Fruit fly (Drosophila melanogaster) whole organism, embryonic: ENCODE measurements around the gene me31B.
A peak's percentile ranks its signal among the peaks of the same experiment; 100 is the strongest.

ENCODE experiments used
- CG10431 ChIP-seq: fragments of 200-800 bp; sonication (Bioruptor generic); optimal IDR thresholded peaks from 3 replicates; lab custom pipeline; 2018; ENCODE audit warnings: missing biosample characterization, mild to moderate bottlenecking, missing genetic modification characterization
- CG11560 ChIP-seq: fragments of 200-800 bp; sonication (Bioruptor generic); IDR thresholded peaks from 3 replicates; pipeline ENCODE4 v1.3.6; 2022; ENCODE audit warnings: missing biosample characterization, missing genetic modification characterization
- CG11723 ChIP-seq: fragments of 200-800 bp; sonication (Bioruptor generic); optimal IDR thresholded peaks from 2 replicates; lab custom pipeline; 2017; ENCODE audit warnings: missing biosample characterization, mild to moderate bottlenecking, missing genetic modification characterization
- CG12236 ChIP-seq: fragments of 200-800 bp; sonication (Bioruptor generic); optimal IDR thresholded peaks from 2 replicates; lab custom pipeline; 2016; ENCODE audit warnings: missing biosample characterization, missing genetic modification characterization
- CG13287 ChIP-seq: fragments of 200-800 bp; sonication (Bioruptor generic); IDR thresholded peaks from 2 replicates; pipeline ENCODE4 v1.3.6; 2022; ENCODE audit warnings: missing biosample characterization, missing genetic modification characterization; ENCODE audit not compliant: partially characterized antibody
- CG15011 ChIP-seq: fragments of 200-800 bp; sonication (Bioruptor generic); optimal IDR thresholded peaks from 3 replicates; lab custom pipeline; 2018; ENCODE audit warnings: missing biosample characterization, mild to moderate bottlenecking, missing genetic modification characterization
- CG17361 ChIP-seq: fragments of 200-800 bp; sonication (Bioruptor generic); IDR thresholded peaks from 3 replicates; pipeline ENCODE4 v1.3.6; 2022; ENCODE audit warnings: missing biosample characterization, missing genetic modification characterization
- CG2116 ChIP-seq: fragments of 200-800 bp; sonication (Bioruptor generic); optimal IDR thresholded peaks from 3 replicates; lab custom pipeline; 2018; ENCODE audit warnings: missing biosample characterization, mild to moderate bottlenecking, missing genetic modification characterization
- CG2199 ChIP-seq: fragments of 200-800 bp; sonication (Bioruptor generic); IDR thresholded peaks from 3 replicates; pipeline ENCODE4 v1.3.6; 2022; ENCODE audit warnings: missing biosample characterization, missing genetic modification characterization
- CG2889 ChIP-seq: fragments of 200-800 bp; sonication (Bioruptor generic); IDR thresholded peaks from 3 replicates; pipeline ENCODE4 v1.3.6; 2022; ENCODE audit warnings: missing biosample characterization, missing genetic modification characterization
- CG30020 ChIP-seq: fragments of 200-800 bp; optimal IDR thresholded peaks from 2 replicates; lab custom pipeline; 2019; ENCODE audit warnings: missing biosample characterization, mild to moderate bottlenecking, missing genetic modification characterization, moderate library complexity
- CG30403 ChIP-seq: fragments of 200-800 bp; sonication (Bioruptor generic); optimal IDR thresholded peaks from 3 replicates; lab custom pipeline; 2016; ENCODE audit warnings: missing biosample characterization, missing genetic modification characterization
- CG31388 ChIP-seq: fragments of 200-800 bp; sonication (Bioruptor generic); optimal IDR thresholded peaks from 2 replicates; lab custom pipeline; 2016; ENCODE audit warnings: missing biosample characterization, missing genetic modification characterization
- CG31441 ChIP-seq: fragments of 200-800 bp; sonication (Bioruptor generic); IDR thresholded peaks from 2 replicates; pipeline ENCODE4 v1.3.6; 2022; ENCODE audit warnings: missing biosample characterization, missing genetic modification characterization
- CG3407 ChIP-seq: fragments of 200-800 bp; sonication (Bioruptor generic); optimal IDR thresholded peaks from 2 replicates; lab custom pipeline; 2018; ENCODE audit warnings: missing biosample characterization, mild to moderate bottlenecking, missing genetic modification characterization
- CG4617 ChIP-seq: fragments of 200-800 bp; sonication (Bioruptor generic); optimal IDR thresholded peaks from 3 replicates; lab custom pipeline; 2016; ENCODE audit warnings: missing biosample characterization, missing genetic modification characterization, borderline replicate concordance
- CG6854 ChIP-seq: fragments of 200-800 bp; sonication (Bioruptor generic); optimal IDR thresholded peaks from 3 replicates; lab custom pipeline; 2017; ENCODE audit warnings: missing biosample characterization, mild to moderate bottlenecking, missing genetic modification characterization
- CG8281 ChIP-seq: fragments of 200-800 bp; sonication (Bioruptor generic); optimal IDR thresholded peaks from 2 replicates; lab custom pipeline; 2018; ENCODE audit warnings: missing biosample characterization, mild to moderate bottlenecking, missing genetic modification characterization, moderate library complexity
- CG9609 ChIP-seq: fragments of 200-800 bp; sonication (Bioruptor generic); optimal IDR thresholded peaks from 3 replicates; lab custom pipeline; 2016; ENCODE audit warnings: missing biosample characterization, missing genetic modification characterization
- CG9932 ChIP-seq: fragments of 200-800 bp; sonication (Bioruptor generic); IDR thresholded peaks from 2 replicates; pipeline ENCODE4 v1.3.6; 2022; ENCODE audit warnings: missing biosample characterization, missing genetic modification characterization
- Dip2 ChIP-seq: fragments of 200-800 bp; sonication (Bioruptor generic); IDR thresholded peaks from 2 replicates; pipeline ENCODE4 v1.3.6; 2022; ENCODE audit warnings: missing biosample characterization, missing genetic modification characterization
- HHEX ChIP-seq: fragments of 200-800 bp; sonication (Bioruptor generic); optimal IDR thresholded peaks from 3 replicates; lab custom pipeline; 2017; ENCODE audit warnings: missing biosample characterization, mild to moderate bottlenecking, missing genetic modification characterization, missing genetic modification reagents
- HLH54F ChIP-seq: fragments of 200-800 bp; sonication (Bioruptor generic); optimal IDR thresholded peaks from 3 replicates; lab custom pipeline; 2016; ENCODE audit warnings: missing biosample characterization, missing genetic modification characterization
- Hand ChIP-seq: fragments of 200-800 bp; sonication (Bioruptor generic); optimal IDR thresholded peaks from 2 replicates; lab custom pipeline; 2017; ENCODE audit warnings: mild to moderate bottlenecking, missing biosample characterization, missing genetic modification reagents, missing genetic modification characterization
- Hey ChIP-seq: fragments of 200-800 bp; sonication (Bioruptor generic); optimal IDR thresholded peaks from 3 replicates; lab custom pipeline; 2018; ENCODE audit warnings: missing biosample characterization, mild to moderate bottlenecking, missing genetic modification characterization
- HmgD ChIP-seq: fragments of 200-800 bp; sonication (Bioruptor generic); optimal IDR thresholded peaks from 3 replicates; lab custom pipeline; 2016; ENCODE audit warnings: missing biosample characterization, missing genetic modification characterization
- Opbp ChIP-seq: fragments of 200-800 bp; sonication (Bioruptor generic); IDR thresholded peaks from 3 replicates; pipeline ENCODE4 v1.3.6; 2022; ENCODE audit warnings: missing biosample characterization, missing genetic modification characterization; ENCODE audit not compliant: partially characterized antibody
- Scr ChIP-seq: fragments of 200-800 bp; sonication (Bioruptor generic); IDR thresholded peaks from 2 replicates; pipeline ENCODE4 v1.3.6; 2022; ENCODE audit warnings: missing biosample characterization, missing genetic modification characterization; ENCODE audit not compliant: partially characterized antibody
- Ssrp ChIP-seq: fragments of 200-800 bp; sonication (Bioruptor generic); optimal IDR thresholded peaks from 2 replicates; lab custom pipeline; 2018; ENCODE audit warnings: missing biosample characterization, mild to moderate bottlenecking, missing genetic modification characterization, moderate library complexity
- TFAM ChIP-seq: fragments of 200-800 bp; sonication (Bioruptor generic); optimal IDR thresholded peaks from 2 replicates; lab custom pipeline; 2017; ENCODE audit warnings: missing biosample characterization, missing genetic modification characterization, inconsistent platforms
- Taf1 ChIP-seq: fragments of 200-800 bp; sonication (Bioruptor generic); IDR thresholded peaks from 2 replicates; pipeline ENCODE4 v1.3.6; 2022; ENCODE audit warnings: missing biosample characterization, missing genetic modification characterization
- az2 ChIP-seq: fragments of 200-800 bp; sonication (Bioruptor generic); optimal IDR thresholded peaks from 3 replicates; lab custom pipeline; 2016; ENCODE audit warnings: missing biosample characterization, missing genetic modification characterization
- bbx ChIP-seq: fragments of 200-800 bp; sonication (Bioruptor generic); IDR thresholded peaks from 2 replicates; pipeline ENCODE4 v1.3.6; 2022; ENCODE audit warnings: missing biosample characterization, missing genetic modification characterization; ENCODE audit not compliant: partially characterized antibody
- dm ChIP-seq: fragments of 200-800 bp; sonication (Bioruptor generic); optimal IDR thresholded peaks from 3 replicates; lab custom pipeline; 2016; ENCODE audit warnings: missing biosample characterization, missing genetic modification characterization
- dmrt11E ChIP-seq: fragments of 200-800 bp; sonication (Bioruptor generic); optimal IDR thresholded peaks from 3 replicates; lab custom pipeline; 2018; ENCODE audit warnings: missing biosample characterization, mild to moderate bottlenecking, missing genetic modification characterization, moderate library complexity
- dysf ChIP-seq: fragments of 200-800 bp; sonication (Bioruptor generic); IDR thresholded peaks from 3 replicates; pipeline ENCODE4 v1.3.6; 2022; ENCODE audit warnings: missing biosample characterization, missing genetic modification characterization
- emc ChIP-seq: fragments of 200-800 bp; sonication (Bioruptor generic); optimal IDR thresholded peaks from 2 replicates; lab custom pipeline; 2016; ENCODE audit warnings: missing biosample characterization, missing genetic modification characterization
- esg ChIP-seq: fragments of 200-800 bp; sonication (Bioruptor generic); conservative IDR thresholded peaks from 2 replicates; pipeline ENCODE4 v1.3.6; 2022; ENCODE audit warnings: missing biosample characterization, missing genetic modification characterization
- eve ChIP-seq, 2 experiments: fragments of >200 bp; optimal IDR thresholded peaks; 2 replicates each; lab custom pipeline; 2017; ENCODE audit warnings: missing biosample characterization in 2 of 2, missing genetic modification characterization in 2 of 2
- fd3F ChIP-seq: fragments of 200-800 bp; sonication (Bioruptor generic); optimal IDR thresholded peaks from 2 replicates; lab custom pipeline; 2018; ENCODE audit warnings: missing biosample characterization, mild to moderate bottlenecking, missing genetic modification characterization, moderate library complexity
- gce ChIP-seq: fragments of 200-800 bp; sonication (Bioruptor generic); IDR thresholded peaks from 3 replicates; pipeline ENCODE4 v1.3.6; 2022; ENCODE audit warnings: missing biosample characterization, missing genetic modification characterization
- gem ChIP-seq: fragments of 200-800 bp; sonication (Bioruptor generic); optimal IDR thresholded peaks from 2 replicates; lab custom pipeline; 2019; ENCODE audit warnings: missing biosample characterization, mild to moderate bottlenecking, missing genetic modification characterization, moderate library complexity
- gfzf ChIP-seq: fragments of 200-800 bp; sonication (Bioruptor generic); optimal IDR thresholded peaks from 2 replicates; lab custom pipeline; 2016; ENCODE audit warnings: missing biosample characterization, mild to moderate bottlenecking, missing genetic modification characterization, moderate library complexity
- gro ChIP-seq: fragments of 200-800 bp; sonication (Bioruptor generic); optimal IDR thresholded peaks from 2 replicates; lab custom pipeline; 2016; ENCODE audit warnings: missing biosample characterization, missing genetic modification characterization
- gsb ChIP-seq: fragments of 200-800 bp; sonication (Bioruptor generic); IDR thresholded peaks from 2 replicates; pipeline ENCODE4 v1.3.6; 2022; ENCODE audit warnings: missing biosample characterization, missing genetic modification characterization
- ken ChIP-seq: fragments of 200-800 bp; sonication (Bioruptor generic); IDR thresholded peaks from 3 replicates; pipeline ENCODE4 v1.3.6; 2022; ENCODE audit warnings: missing biosample characterization, missing genetic modification characterization
- lbe ChIP-seq: fragments of 200-800 bp; sonication (Bioruptor generic); optimal IDR thresholded peaks from 2 replicates; lab custom pipeline; 2016; ENCODE audit warnings: missing biosample characterization, mild to moderate bottlenecking, missing genetic modification characterization
- nerfin-1 ChIP-seq: fragments of 200-800 bp; sonication (Bioruptor generic); optimal IDR thresholded peaks from 3 replicates; lab custom pipeline; 2019; ENCODE audit warnings: missing biosample characterization, mild to moderate bottlenecking, missing genetic modification characterization, moderate library complexity
- run ChIP-seq: fragments of 200-800 bp; sonication (Bioruptor generic); optimal IDR thresholded peaks from 3 replicates; lab custom pipeline; 2018; ENCODE audit warnings: missing biosample characterization, mild to moderate bottlenecking, missing genetic modification characterization
- slou ChIP-seq: fragments of 200-800 bp; sonication (Bioruptor generic); optimal IDR thresholded peaks from 3 replicates; lab custom pipeline; 2016; ENCODE audit warnings: missing biosample characterization, missing genetic modification characterization
- sug ChIP-seq: fragments of 200-800 bp; optimal IDR thresholded peaks from 2 replicates; lab custom pipeline; 2019; ENCODE audit warnings: missing biosample characterization, mild to moderate bottlenecking, missing genetic modification characterization, moderate library complexity
- zfh1 ChIP-seq: fragments of 200-800 bp; sonication (Bioruptor generic); IDR thresholded peaks from 3 replicates; pipeline ENCODE4 v1.3.6; 2022; ENCODE audit warnings: missing biosample characterization, missing genetic modification characterization

me31B gene

dm6 chr2L:10276846-10277245 is 37.7 kb downstream of the me31B start (continued):
- TF ChIP-seq CG10431 (no peak), CG11560 (tag; lab: Robert Waterston, UW) (no peak), TFAM (GFP tag; lab: Kevin White, UChicago) (no peak), gem (no peak), CG31388 (GFP tag; lab: Kevin White, UChicago) (no peak), emc (no peak), CG15011 (GFP tag; lab: Kevin White, UChicago) (no peak), HHEX (no peak), CG2199 (GFP tag; lab: Robert Waterston, UW) (0 out of 3 replicates have a peak, but pooled peaks have one; percentile 34), Opbp (GFP tag; lab: Robert Waterston, UW) (no peak), az2 (GFP tag; lab: Kevin White, UChicago) (peak; percentile 32), CG30020 (tag; lab: Kevin White, UChicago) (no peak), CG9932 (GFP tag; lab: Robert Waterston, UW) (no peak), CG11723 (GFP tag; lab: Kevin White, UChicago) (no peak), CG13287 (GFP tag; lab: Robert Waterston, UW) (no peak), CG9609 (peak; percentile 13), CG8281 (tag; lab: Kevin White, UChicago) (no peak), CG2889 (GFP tag; lab: Robert Waterston, UW) (no peak), Ssrp (tag; lab: Kevin White, UChicago) (no peak), lbe (GFP tag; lab: Kevin White, UChicago) (no peak), dm (peak; percentile 5), CG31441 (GFP tag; lab: Robert Waterston, UW) (no peak), fd3F (no peak), CG30403 (GFP tag; lab: Kevin White, UChicago) (peak; percentile 31), CG17361 (GFP tag; lab: Robert Waterston, UW) (peak; percentile 30; the same call in 1 of the 3 replicates), Hey (tag; lab: Kevin White, UChicago) (no peak), ken (GFP tag; lab: Robert Waterston, UW) (0 out of 3 replicates have a peak, but pooled peaks have one; percentile 46), esg (GFP tag; lab: Robert Waterston, UW) (no peak), gsb (no peak), gce (GFP tag; lab: Robert Waterston, UW) (0 out of 3 replicates have a peak, but pooled peaks have one; percentile 19), gfzf (GFP tag; lab: Kevin White, UChicago) (no peak), Taf1 (GFP tag; lab: Robert Waterston, UW) (no peak), gro (no peak), HmgD (GFP tag; lab: Kevin White, UChicago) (no peak), dmrt11E (no peak), CG2116 (no peak), slou (GFP tag; lab: Kevin White, UChicago) (no peak), Hand (GFP tag; lab: Kevin White, UChicago) (no peak), HLH54F (GFP tag; lab: Kevin White, UChicago) (no peak), zfh1 (GFP tag; lab: Robert Waterston, UW) (peak; percentile 62), CG4617 (GFP tag; lab: Kevin White, UChicago) (peak; percentile 0), Scr (GFP tag; lab: Robert Waterston, UW) (no peak), eve (GFP tag; optimal IDR thresholded peaks at IDR 0.05; lab: Kevin White, UChicago) (peak in 1 of 2 experiments; percentile 81), run (tag; lab: Kevin White, UChicago) (no peak), sug (tag; lab: Kevin White, UChicago) (no peak), Dip2 (GFP tag; lab: Robert Waterston, UW) (no peak), bbx (GFP tag; lab: Robert Waterston, UW) (no peak), CG3407 (GFP tag; lab: Kevin White, UChicago) (peak; percentile 18), CG6854 (no peak), nerfin-1 (tag; lab: Kevin White, UChicago) (no peak), dysf (GFP tag; lab: Robert Waterston, UW) (no peak), CG12236 (GFP tag; lab: Kevin White, UChicago) (peak; percentile 47)
